Fruit fly (Drosophila melanogaster) whole organism, wandering third instar larva: Measurements from ENCODE around the gene Asciz.
A peak's percentile ranks its signal among the peaks of the same experiment; 100 is the strongest.

ENCODE experiments used
- Abd-B ChIP-seq: fragments of >200 bp; optimal IDR thresholded peaks from 2 replicates; lab custom pipeline; 2017; ENCODE audit warnings: missing biosample characterization, missing genetic modification characterization
- CG32264 ChIP-seq: fragments of 200-800 bp; sonication (Bioruptor generic); optimal IDR thresholded peaks from 2 replicates; lab custom pipeline; 2016; ENCODE audit warnings: missing biosample characterization, missing genetic modification characterization
- CG9705 ChIP-seq: fragments of 200-800 bp; sonication (Bioruptor generic); optimal IDR thresholded peaks from 2 replicates; lab custom pipeline; 2018; ENCODE audit warnings: missing biosample characterization, mild to moderate bottlenecking, missing genetic modification characterization
- CrebA ChIP-seq: fragments of 200-800 bp; sonication (Bioruptor generic); optimal IDR thresholded peaks from 2 replicates; lab custom pipeline; 2016; ENCODE audit warnings: missing biosample characterization, mild to moderate bottlenecking, missing genetic modification characterization, borderline replicate concordance
- Dfd ChIP-seq: fragments of >200 bp; optimal IDR thresholded peaks from 2 replicates; lab custom pipeline; 2017; ENCODE audit warnings: missing biosample characterization, missing genetic modification characterization
- Dif ChIP-seq: fragments of 200-275, 200-300 bp; sonication (Bioruptor generic); optimal IDR thresholded peaks from 2 replicates; lab custom pipeline; 2018; ENCODE audit warnings: missing biosample characterization, missing genetic modification characterization; ENCODE audit not compliant: partially characterized antibody
- GATAd ChIP-seq: sonication (Bioruptor generic); optimal IDR thresholded peaks from 2 replicates; lab custom pipeline; 2016; ENCODE audit warnings: missing biosample characterization, missing genetic modification characterization
- HLH106 ChIP-seq: fragments of 200-800 bp; optimal IDR thresholded peaks from 3 replicates; lab custom pipeline; 2019; ENCODE audit warnings: missing biosample characterization, mild to moderate bottlenecking, missing genetic modification characterization, moderate library complexity
- Hnf4 ChIP-seq: fragments of 200-800 bp; sonication (Bioruptor generic); optimal IDR thresholded peaks from 2 replicates; lab custom pipeline; 2016; ENCODE audit warnings: missing biosample characterization, mild to moderate bottlenecking, missing genetic modification characterization
- Hr78 ChIP-seq: fragments of >200 bp; optimal IDR thresholded peaks from 2 replicates; lab custom pipeline; 2017; ENCODE audit warnings: missing biosample characterization, missing genetic modification characterization
- Hr83 ChIP-seq: fragments of 200-300 bp; sonication (Bioruptor generic); optimal IDR thresholded peaks from 2 replicates; lab custom pipeline; 2016; ENCODE audit warnings: missing biosample characterization, mild to moderate bottlenecking, missing genetic modification characterization, moderate library complexity; ENCODE audit not compliant: poor library complexity, severe bottlenecking
- Jra ChIP-seq: sonication (Bioruptor generic); optimal IDR thresholded peaks from 2 replicates; lab custom pipeline; 2016; ENCODE audit warnings: missing biosample characterization, missing genetic modification characterization
- Mio ChIP-seq: sonication (Bioruptor generic); optimal IDR thresholded peaks from 2 replicates; lab custom pipeline; 2016; ENCODE audit warnings: missing biosample characterization, missing genetic modification characterization
- Myc ChIP-seq: fragments of >200 bp; optimal IDR thresholded peaks from 2 replicates; lab custom pipeline; 2017
- N ChIP-seq: fragments of >200 bp; optimal IDR thresholded peaks from 2 replicates; lab custom pipeline; 2018; ENCODE audit warnings: missing biosample characterization, missing external identifiers, missing genetic modification characterization
- OdsH ChIP-seq: fragments of 200-800 bp; sonication (Bioruptor generic); optimal IDR thresholded peaks from 2 replicates; lab custom pipeline; 2016; ENCODE audit warnings: missing biosample characterization, mild to moderate bottlenecking, missing genetic modification characterization
- Rel ChIP-seq, 2 experiments: fragments of 200-800 bp; sonication (Bioruptor generic) in 1 of 2; optimal IDR thresholded peaks; 2 replicates in 1 of 2; 3 replicates in 1 of 2; lab custom pipeline; 2016 to 2019; ENCODE audit warnings: mild to moderate bottlenecking in 2 of 2, missing biosample characterization in 2 of 2, missing genetic modification characterization in 2 of 2, moderate library complexity in 1 of 2
- Sp1 ChIP-seq: fragments of 200-800 bp; sonication (Bioruptor generic); optimal IDR thresholded peaks from 3 replicates; lab custom pipeline; 2019; ENCODE audit warnings: missing biosample characterization, mild to moderate bottlenecking, missing genetic modification characterization, moderate library complexity
- Vsx2 ChIP-seq: fragments of 200-300, 225-300 bp; sonication (Bioruptor generic); optimal IDR thresholded peaks from 2 replicates; lab custom pipeline; 2018; ENCODE audit warnings: missing biosample characterization, missing genetic modification characterization; ENCODE audit not compliant: partially characterized antibody
- br ChIP-seq: fragments of 200-800 bp; sonication (Bioruptor generic); optimal IDR thresholded peaks from 2 replicates; lab custom pipeline; 2016; ENCODE audit warnings: missing biosample characterization, missing genetic modification characterization
- brk ChIP-seq: fragments of 200-800 bp; sonication (Bioruptor generic); optimal IDR thresholded peaks from 2 replicates; lab custom pipeline; 2016; ENCODE audit warnings: missing biosample characterization, mild to moderate bottlenecking, missing genetic modification characterization
- dl ChIP-seq, 2 experiments: fragments of 175-275, 200-275 bp in 1 of 2; fragments of 200-275 bp in 1 of 2; sonication (Bioruptor generic); optimal IDR thresholded peaks; lab custom pipeline; 2018; ENCODE audit warnings: mild to moderate bottlenecking in 2 of 2, missing biosample characterization in 2 of 2, missing genetic modification characterization in 2 of 2, moderate library complexity in 2 of 2; ENCODE audit not compliant: partially characterized antibody in 2 of 2, insufficient read depth in 1 of 2
- dmrt93B ChIP-seq: fragments of 200-800 bp; sonication (Bioruptor generic); optimal IDR thresholded peaks from 2 replicates; lab custom pipeline; 2018; ENCODE audit warnings: missing biosample characterization, mild to moderate bottlenecking, missing genetic modification characterization
- dsf ChIP-seq: sonication (Bioruptor generic); optimal IDR thresholded peaks from 2 replicates; lab custom pipeline; 2016; ENCODE audit warnings: missing biosample characterization, missing genetic modification characterization, borderline replicate concordance
- ey ChIP-seq: fragments of 200-800 bp; sonication (Bioruptor generic); optimal IDR thresholded peaks from 2 replicates; lab custom pipeline; 2016; ENCODE audit warnings: missing biosample characterization, missing genetic modification characterization
- foxo ChIP-seq, 2 experiments: fragments of 200-800 bp; sonication (Bioruptor generic); optimal IDR thresholded peaks; 2 replicates in 1 of 2; 3 replicates in 1 of 2; lab custom pipeline; 2016 to 2017; ENCODE audit warnings: missing biosample characterization in 2 of 2, missing genetic modification characterization in 2 of 2
- fru ChIP-seq: fragments of 200-800 bp; sonication (Bioruptor generic); optimal IDR thresholded peaks from 3 replicates; lab custom pipeline; 2016; ENCODE audit warnings: missing biosample characterization, mild to moderate bottlenecking, missing genetic modification characterization
- h ChIP-seq: fragments of 200-800 bp; sonication (Bioruptor generic); optimal IDR thresholded peaks from 3 replicates; lab custom pipeline; 2016; ENCODE audit warnings: missing biosample characterization, mild to moderate bottlenecking, missing genetic modification characterization
- jim ChIP-seq: fragments of 175-275, 200-325 bp; sonication (Bioruptor generic); optimal IDR thresholded peaks from 2 replicates; lab custom pipeline; 2016; ENCODE audit warnings: missing biosample characterization, mild to moderate bottlenecking, missing genetic modification characterization
- lola ChIP-seq: fragments of >200 bp; optimal IDR thresholded peaks from 2 replicates; lab custom pipeline; 2017; ENCODE audit warnings: missing biosample characterization, missing genetic modification characterization
- pan ChIP-seq: fragments of >200 bp; optimal IDR thresholded peaks from 2 replicates; lab custom pipeline; 2017
- psq ChIP-seq: fragments of 200-800 bp; sonication (Bioruptor generic); optimal IDR thresholded peaks from 3 replicates; lab custom pipeline; 2017; ENCODE audit warnings: missing biosample characterization, mild to moderate bottlenecking, missing genetic modification characterization, moderate library complexity
- rgr ChIP-seq: fragments of 200-800 bp; sonication (Bioruptor generic); optimal IDR thresholded peaks from 3 replicates; lab custom pipeline; 2016; ENCODE audit warnings: missing biosample characterization, mild to moderate bottlenecking, missing genetic modification characterization
- sage ChIP-seq: fragments of 200-800 bp; sonication (Bioruptor generic); optimal IDR thresholded peaks from 2 replicates; lab custom pipeline; 2016; ENCODE audit warnings: missing biosample characterization, mild to moderate bottlenecking, missing genetic modification characterization
- sv ChIP-seq: fragments of 200-800 bp; sonication (Bioruptor generic); optimal IDR thresholded peaks from 3 replicates; lab custom pipeline; 2016; ENCODE audit warnings: missing biosample characterization, missing genetic modification characterization
- tai ChIP-seq: sonication (Bioruptor generic); optimal IDR thresholded peaks from 2 replicates; lab custom pipeline; 2016; ENCODE audit warnings: missing biosample characterization, missing genetic modification characterization
- usp ChIP-seq: fragments of >200 bp; optimal IDR thresholded peaks from 2 replicates; lab custom pipeline; 2017; ENCODE audit warnings: missing biosample characterization, missing genetic modification characterization
- woc ChIP-seq: sonication (Bioruptor generic); optimal IDR thresholded peaks from 2 replicates; lab custom pipeline; 2016; ENCODE audit warnings: missing biosample characterization, mild to moderate bottlenecking, missing genetic modification characterization

Gene Asciz

dm6 chr3L:3149060-3149872, 16.8 kb downstream of the Asciz start (continued):
- no peak for TF ChIP-seq Jra
- TF ChIP-seq psq (GFP tag; lab: Kevin White, UChicago), result peak; percentile 62
- TF ChIP-seq Mio (GFP tag; lab: Kevin White, UChicago), result no peak
- no peak for TF ChIP-seq OdsH
- TF ChIP-seq Dif, result no peak
- TF ChIP-seq Sp1 (GFP tag; lab: Kevin White, UChicago), result peak; percentile 47
- TF ChIP-seq Hr78 (GFP tag; lab: Kevin White, UChicago), result no peak

- TF ChIP-seq brk (GFP tag; lab: Kevin White, UChicago) (no peak), rgr (peak; percentile 68), Vsx2 (GFP tag; lab: Kevin White, UChicago) (no peak), N (GFP tag; lab: Kevin White, UChicago) (no peak), Mio (GFP tag; lab: Kevin White, UChicago) (no peak), sage (no peak), Hnf4 (GFP tag; lab: Kevin White, UChicago) (no peak), br (GFP tag; lab: Kevin White, UChicago) (peak; percentile 76), dl (GFP tag; optimal IDR thresholded peaks at IDR 0.05; lab: Kevin White, UChicago; ENCODE audit: insufficient read depth in 1 of 2, partially characterized antibody in 2 of 2) (no peak), Myc (no peak), OdsH (peak; percentile 69), sv (GFP tag; lab: Kevin White, UChicago) (peak; percentile 22), dsf (peak; percentile 16), Sp1 (GFP tag; lab: Kevin White, UChicago) (peak; percentile 44), Hr83 (GFP tag; lab: Kevin White, UChicago) (peak; percentile 30), dmrt93B (GFP tag; lab: Kevin White, UChicago) (no peak), CG9705 (peak; percentile 12), jim (GFP tag; lab: Kevin White, UChicago) (no peak), Abd-B (GFP tag; lab: Kevin White, UChicago) (no peak), CrebA (GFP tag; lab: Kevin White, UChicago) (no peak), h (GFP tag; lab: Kevin White, UChicago) (peak; percentile 72), GATAd (GFP tag; lab: Kevin White, UChicago) (no peak), lola (GFP tag; lab: Kevin White, UChicago) (no peak), CG32264 (GFP tag; lab: Kevin White, UChicago) (peak; percentile 6), Dfd (GFP tag; lab: Kevin White, UChicago) (no peak), foxo (GFP tag; optimal IDR thresholded peaks at IDR 0.05; lab: Kevin White, UChicago) (peak in 1 of 2 experiments; percentile 76), ey (GFP tag; lab: Kevin White, UChicago) (peak; percentile 65), psq (GFP tag; lab: Kevin White, UChicago) (peak; percentile 26), tai (GFP tag; lab: Kevin White, UChicago) (no peak), Rel (GFP tag; optimal IDR thresholded peaks at IDR 0.05; lab: Kevin White, UChicago) (no peak), Rel (tag; optimal IDR thresholded peaks at IDR 0.05; lab: Kevin White, UChicago) (peak; percentile 2), pan (no peak), fru (GFP tag; lab: Kevin White, UChicago) (peak; percentile 58), Dif (no peak), Jra (peak; percentile 65), Hr78 (GFP tag; lab: Kevin White, UChicago) (no peak), woc (GFP tag; lab: Kevin White, UChicago) (no peak), HLH106 (tag; lab: Kevin White, UChicago) (peak; percentile 59), usp (no peak)
Observed at dm6 chr3L:3148125-3149059, 17.7 kb downstream of the Asciz start, which contains the start of the genes Usp5 and BtbVII. TSS of gene Usp5 (minus strand) at chr3L:3148358. TSS of gene BtbVII (plus strand) at chr3L:3148646.
